Worm (Caenorhabditis elegans): Measurements from ENCODE around the gene nspb-5.
"Not testable (repeated sequence)": the region's sequence is repeated elsewhere in the genome, so short reads cannot be mapped to it uniquely, and the experiment has no call there.

nspb-5 gene

DNA sequence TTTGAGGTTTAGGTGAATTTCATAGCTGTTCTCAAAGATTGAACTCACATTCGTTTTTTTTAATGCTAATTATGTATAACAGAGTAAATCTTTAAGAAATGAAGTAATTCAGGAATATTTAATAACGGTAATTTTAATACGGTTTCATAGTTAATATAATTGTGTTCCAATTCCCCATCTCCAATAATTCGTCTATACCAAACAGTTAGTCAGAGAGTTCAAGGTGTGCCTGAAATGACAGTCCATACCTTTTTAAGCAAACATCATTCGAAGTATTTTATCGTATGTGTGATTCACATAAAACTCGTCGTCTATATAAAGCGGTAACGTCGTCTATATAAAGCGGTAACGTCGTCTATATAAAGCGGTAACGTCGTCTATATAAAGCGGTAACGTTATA, at the start of gene nspb-5:
Gene nspb-5 (plus strand): TSS at position 301 of the 400 bp plus-strand sequence.
- not testable (repeated sequence) for TF ChIP-seq unc-62 (GFP tag; optimal IDR thresholded peaks at IDR 0.05)

DNA sequence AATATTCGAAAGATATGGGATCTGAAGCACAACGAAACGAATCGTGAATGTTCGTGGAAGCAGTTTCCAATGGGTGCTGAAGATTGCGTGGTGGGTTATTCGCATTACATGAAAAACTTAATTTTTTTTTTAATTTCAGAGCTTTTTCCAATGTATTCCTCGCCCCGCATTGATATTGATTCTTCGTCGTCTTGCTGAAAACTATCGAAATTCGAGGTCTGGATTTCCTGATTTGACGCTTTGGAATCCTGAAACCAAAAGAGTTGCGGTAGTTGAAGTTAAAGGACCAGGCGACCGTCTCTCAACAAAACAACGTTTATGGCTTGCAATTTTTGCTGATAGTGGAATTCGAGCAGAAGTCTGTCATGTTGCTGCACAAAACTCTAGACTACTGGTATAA, 46.8 kb upstream of the nspb-5 start:
- TF ChIP-seq unc-62 (GFP tag; optimal IDR thresholded peaks at IDR 0.05), result no peak

DNA sequence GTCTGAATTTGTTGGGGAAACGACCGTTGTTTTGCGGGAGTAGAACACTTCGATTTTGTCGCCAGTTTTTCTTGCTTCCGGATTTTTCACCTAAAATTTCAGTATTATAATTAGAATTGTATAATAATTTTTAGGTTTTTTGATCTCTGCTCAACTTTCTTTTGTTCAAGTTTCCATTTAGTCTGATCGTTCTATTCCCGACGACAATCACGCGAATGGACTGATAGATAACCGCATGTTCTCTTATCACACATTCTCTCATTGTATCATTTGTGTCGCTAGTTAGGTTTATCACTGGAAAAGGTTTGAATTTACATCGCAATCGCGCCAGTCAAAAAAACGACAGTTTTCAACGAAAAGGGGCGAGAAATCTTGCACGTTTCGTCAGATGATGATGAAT, 44.0 kb upstream of the nspb-5 start:
- TF ChIP-seq unc-62 (GFP tag; optimal IDR thresholded peaks at IDR 0.05), result no peak

DNA sequence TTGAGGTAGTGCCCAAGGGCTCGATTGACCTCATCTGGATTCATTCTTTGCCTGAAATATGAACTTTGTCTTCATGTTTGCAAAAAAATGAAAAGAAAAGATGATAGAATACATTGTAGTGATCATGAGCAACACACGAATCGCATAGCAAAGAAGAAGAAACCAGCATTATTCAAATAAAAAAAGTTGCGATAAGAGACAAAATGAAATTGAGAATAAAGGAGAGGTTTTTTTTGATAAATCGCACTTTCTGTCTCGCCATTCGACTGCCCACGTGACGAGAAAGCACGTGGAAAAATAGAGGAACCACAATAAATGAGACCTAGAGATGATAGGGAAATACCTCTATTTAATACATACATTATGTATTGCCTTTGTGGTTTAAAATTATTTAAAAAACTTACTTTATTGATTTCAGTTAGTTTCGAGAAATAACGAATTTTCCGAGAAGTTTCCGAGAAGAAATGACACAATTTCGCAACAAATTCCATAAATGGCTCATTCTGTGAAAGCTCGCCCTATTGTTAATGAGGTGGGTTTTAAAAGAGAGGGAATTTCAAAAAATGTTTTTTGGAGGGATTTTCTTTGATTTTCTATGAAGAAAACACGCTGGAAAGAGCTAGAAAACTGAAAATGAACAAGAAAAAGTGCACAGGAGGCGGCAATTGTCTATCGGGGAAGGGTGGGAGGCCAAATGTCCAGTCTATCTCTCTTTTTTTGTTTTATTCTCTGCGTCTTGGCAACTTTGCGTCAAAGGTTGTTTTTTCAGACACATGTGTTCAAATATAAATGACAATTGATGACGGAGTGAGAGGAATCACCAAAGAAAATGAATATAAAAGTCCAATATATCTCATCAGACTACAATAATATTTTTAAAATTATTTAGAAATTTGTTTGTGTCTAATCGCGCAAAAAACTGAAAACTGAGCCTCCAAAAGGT, 43.2 kb upstream of the nspb-5 start, which contains the start of gene paqr-1:
Gene paqr-1 (minus strand): TSS at position 51 of the 943 bp plus-strand sequence.
- no peak for TF ChIP-seq unc-62 (GFP tag; optimal IDR thresholded peaks at IDR 0.05)

DNA sequence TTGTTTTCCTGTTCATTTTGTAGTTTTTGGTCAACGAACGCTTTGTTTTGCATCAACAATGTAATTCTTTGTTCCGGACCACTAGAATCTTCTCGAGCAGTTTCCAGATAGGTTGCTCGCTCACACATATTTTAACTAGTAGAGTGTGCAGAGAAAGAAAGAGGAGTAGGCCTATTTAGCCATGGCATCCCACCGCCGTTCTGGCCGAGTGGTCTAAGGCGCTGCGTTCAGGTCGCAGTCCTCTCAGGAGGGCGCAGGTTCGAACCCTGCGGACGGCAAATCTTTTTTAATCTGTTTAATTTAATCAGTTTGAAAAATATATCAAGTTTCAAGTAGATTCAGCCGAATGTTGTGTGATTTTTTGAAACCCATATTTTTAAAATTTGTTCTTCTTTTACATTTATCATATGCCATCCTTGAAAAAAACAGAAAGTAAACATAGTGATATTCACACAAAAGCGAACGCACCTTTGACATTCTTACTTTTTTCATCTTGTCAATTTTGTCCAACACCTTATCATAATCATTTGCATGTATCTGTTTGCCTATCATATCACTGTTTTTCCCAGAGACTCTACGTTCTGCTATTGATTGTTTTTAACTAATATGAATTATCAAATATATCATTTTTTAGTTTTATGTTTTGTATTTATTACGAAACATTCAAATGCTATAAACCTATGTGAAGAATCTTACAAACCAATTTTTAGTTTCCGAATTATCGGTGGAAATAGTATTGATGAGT, 42.0 kb upstream of the nspb-5 start, which contains the start of gene try-3:
Gene try-3 (plus strand): TSS at position 532 of the 745 bp plus-strand sequence.
- no peak for TF ChIP-seq unc-62 (GFP tag; optimal IDR thresholded peaks at IDR 0.05)

DNA sequence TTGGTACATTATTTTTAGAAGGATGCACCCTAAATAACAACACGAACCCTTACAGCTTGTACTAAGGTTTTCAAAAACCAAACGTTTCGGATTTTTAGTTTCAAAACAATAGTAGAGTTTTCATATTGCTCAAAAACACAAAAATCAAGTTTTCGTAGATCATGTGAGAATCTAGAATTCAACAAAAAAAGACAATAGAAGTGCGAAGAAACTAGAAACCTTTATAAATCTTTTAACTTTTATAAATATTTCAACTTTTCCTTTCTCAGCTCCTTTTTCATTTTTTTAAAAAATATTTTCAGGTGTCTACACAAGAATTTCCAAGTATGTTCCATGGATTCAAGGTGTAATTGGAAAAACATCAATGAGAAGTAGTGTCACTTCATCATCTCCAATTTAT, 38.4 kb upstream of the nspb-5 start, which contains the start of gene best-9:
Gene best-9 (plus strand): TSS at position 301 of the 400 bp plus-strand sequence.
- TF ChIP-seq unc-62 (GFP tag; optimal IDR thresholded peaks at IDR 0.05), result no peak

DNA sequence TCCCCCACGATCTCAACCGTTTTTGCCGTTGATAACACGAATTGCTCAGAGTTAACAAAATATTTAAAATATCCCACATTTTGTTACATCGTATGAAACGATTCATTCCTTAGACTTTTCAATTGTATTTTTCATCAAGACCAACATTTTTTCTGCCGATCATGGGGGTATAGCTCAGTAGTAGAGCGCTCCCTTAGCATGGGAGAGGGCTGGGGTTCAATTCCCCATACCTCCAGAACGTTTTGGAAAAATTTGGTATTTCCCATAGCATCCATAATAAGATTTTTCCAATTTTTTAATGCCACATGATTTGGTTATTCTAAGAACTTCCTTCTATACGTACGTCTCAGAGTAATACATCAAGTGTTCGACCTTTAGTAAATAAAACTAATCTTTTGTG, 36.8 kb upstream of the nspb-5 start:
- TF ChIP-seq unc-62 (GFP tag; optimal IDR thresholded peaks at IDR 0.05), result no peak

DNA sequence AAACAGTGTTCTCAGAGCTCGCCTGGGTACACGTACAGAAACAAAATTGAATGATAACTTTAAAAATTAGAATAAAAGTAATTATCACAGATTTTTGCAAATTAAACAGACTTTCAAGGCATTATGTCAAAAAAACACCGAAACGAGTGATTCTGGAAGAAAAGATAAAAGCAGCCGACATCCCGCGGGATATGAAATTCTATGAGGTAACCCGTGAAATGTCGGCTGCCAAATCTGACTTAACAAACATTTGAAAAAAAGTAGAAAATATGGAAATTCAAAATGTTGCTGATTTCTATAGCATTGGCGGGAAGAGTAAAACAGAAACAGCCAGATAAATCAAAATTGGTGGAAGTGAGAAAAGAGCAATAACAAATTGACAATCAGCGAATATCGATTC, 33.2 kb upstream of the nspb-5 start:
- no peak for TF ChIP-seq unc-62 (GFP tag; optimal IDR thresholded peaks at IDR 0.05)

DNA sequence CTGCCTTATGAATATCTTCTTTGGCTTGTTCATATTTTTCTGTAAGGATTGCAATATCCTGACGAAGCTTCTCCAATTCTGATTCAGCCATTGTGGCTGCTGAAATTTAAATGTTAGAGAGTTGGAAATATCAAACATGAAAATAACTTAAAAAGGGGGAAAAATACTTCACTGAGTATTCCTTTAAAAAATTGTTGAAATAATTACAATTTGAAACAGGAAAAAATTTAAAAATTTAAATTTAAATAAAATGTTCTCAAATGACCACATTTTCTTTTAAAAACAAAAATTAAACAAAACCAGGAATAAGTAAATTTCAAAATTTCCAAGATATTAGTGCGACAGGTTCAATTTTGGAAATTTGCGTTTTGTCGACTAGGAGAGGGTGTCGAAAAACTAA, 26.6 kb upstream of the nspb-5 start, which contains the start of gene bicd-1:
Gene bicd-1 (minus strand): TSS at position 101 of the 400 bp plus-strand sequence.
- TF ChIP-seq unc-62 (GFP tag; optimal IDR thresholded peaks at IDR 0.05), result no peak

DNA sequence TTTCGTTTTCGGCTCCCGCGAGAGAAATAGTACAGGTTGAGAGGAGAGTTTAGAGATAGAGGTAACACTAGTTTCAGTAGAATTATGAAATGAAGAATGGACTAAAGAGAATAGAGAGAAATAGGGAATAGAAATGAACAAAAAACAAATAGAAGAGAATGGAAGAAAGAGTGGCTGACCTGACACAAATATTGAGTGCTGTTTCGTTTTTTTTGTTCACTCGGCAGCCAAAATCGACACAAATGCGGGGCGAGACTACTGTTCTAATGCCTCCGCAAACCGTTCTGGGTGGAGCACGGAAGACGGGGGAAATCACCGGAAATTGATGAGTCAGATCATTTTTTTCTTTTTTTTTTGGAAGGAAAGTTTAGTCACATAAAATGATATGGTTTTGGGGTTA, 26.2 kb upstream of the nspb-5 start:
- no peak for TF ChIP-seq unc-62 (GFP tag; optimal IDR thresholded peaks at IDR 0.05)

DNA sequence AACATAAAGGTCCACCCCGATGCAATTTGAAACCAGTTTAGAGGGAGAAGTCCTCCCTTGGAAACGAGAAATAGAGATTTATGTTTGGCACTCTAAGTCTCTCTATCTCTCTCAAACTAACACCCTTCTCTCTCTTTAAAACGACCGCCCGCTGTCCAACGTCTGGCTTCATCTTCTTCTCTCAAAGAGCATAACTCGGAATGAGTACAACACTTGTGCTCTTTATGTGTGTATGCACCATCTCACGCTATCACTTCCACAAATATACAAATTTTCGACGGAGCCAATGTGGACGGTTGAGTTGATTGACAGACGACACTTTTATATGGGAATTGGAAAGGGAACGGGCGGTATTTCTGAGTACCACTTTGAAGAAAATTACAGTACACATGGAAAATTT, 24.5 kb upstream of the nspb-5 start:
- TF ChIP-seq unc-62 (GFP tag; optimal IDR thresholded peaks at IDR 0.05), result no peak

DNA sequence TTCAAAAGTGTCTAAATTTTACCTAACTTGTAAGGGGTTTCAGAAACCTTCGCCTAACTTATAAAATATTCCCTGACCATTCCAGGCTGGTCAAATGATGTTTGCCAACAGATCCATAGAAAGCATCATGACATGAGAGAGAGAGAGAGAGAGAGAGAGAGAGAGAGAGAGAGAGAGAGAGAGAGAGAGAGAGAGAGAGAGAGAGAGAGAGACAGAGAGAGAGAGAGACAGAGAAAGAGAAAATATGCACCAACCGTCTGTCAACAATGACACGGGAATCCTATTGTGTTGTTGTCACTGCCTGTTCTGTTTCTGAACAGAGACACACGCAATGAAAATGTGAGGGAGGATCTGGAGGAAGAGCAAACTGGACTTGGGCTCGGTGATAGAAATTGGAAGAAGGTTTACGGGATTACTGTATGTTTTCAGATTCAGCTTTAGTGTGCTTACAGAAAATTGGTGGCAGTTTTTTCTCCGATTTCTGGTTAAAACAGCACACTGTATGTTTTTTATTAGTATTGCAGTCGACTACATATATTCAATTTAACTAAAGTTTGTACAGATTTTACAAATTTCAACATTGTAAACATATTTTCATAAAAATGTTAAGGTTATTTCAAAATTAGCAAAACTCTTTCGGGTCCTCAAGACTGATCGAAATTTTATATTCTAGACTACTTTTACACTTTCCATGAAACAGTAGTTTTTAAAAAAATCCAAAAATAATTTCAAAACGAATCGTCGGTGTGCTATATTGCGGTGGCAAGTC, 22.7 kb upstream of the nspb-5 start:
- no peak for TF ChIP-seq unc-62 (GFP tag; optimal IDR thresholded peaks at IDR 0.05)

DNA sequence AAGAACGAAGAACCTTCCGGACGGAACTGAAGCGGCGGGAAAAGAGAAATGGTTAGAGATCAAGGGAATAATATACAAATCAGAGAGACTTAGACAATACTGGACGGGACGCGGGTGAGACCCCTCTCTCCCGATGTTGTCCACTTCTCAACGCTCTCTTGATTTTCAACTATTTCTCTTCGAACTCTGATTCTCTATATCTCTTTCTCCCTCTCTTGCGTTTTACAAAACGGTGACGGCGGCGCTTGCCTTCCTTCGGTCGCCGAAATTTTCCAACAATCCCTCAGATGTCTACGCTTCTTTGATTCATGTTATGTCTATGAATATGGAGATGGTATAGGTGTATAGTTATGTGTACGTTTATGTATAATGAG, 22.1 kb upstream of the nspb-5 start:
- TF ChIP-seq unc-62 (GFP tag; optimal IDR thresholded peaks at IDR 0.05), result no peak

DNA sequence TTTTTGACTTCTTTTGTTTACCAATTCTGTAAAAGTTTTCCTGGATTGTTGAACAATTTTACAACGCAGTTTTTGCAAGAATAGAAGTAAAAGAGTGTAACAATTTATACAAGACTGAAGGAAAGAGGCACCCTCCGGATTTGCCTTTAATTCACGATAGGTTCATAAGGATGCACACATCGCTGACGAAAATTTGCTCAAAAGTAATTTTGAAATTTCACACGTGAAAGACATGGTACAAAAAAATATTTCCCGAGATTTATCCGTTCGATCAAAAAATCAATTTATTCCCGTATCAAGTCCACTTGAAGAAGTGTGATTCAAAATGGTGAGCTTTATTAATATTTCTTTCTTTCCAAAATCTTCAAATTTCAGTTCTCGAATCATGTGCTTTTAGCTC, 20.9 kb upstream of the nspb-5 start, which contains the start of gene C43G2.3:
Gene C43G2.3 (plus strand): TSS at position 301 of the 400 bp plus-strand sequence.
- TF ChIP-seq unc-62 (GFP tag; optimal IDR thresholded peaks at IDR 0.05), result no peak

DNA sequence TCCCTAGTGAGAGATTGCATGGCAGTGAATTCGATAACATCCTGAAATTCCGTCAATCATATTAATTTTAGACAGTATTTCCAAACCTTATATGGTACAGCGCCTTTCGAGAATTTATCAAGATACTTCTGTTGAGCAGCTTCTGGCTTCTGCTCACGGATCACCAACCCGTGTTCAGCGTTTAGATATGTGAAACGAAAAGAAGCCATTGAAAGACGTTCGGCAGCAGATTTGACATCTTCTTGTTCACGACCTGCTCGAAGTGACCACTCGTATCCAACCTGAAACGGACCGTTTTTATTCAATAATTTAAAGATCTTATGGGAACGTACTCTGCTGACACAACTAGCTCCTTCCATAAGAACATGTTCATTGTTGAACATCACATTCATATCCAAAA, 17.2 kb upstream of the nspb-5 start:
- TF ChIP-seq unc-62 (GFP tag; optimal IDR thresholded peaks at IDR 0.05), result no peak

DNA sequence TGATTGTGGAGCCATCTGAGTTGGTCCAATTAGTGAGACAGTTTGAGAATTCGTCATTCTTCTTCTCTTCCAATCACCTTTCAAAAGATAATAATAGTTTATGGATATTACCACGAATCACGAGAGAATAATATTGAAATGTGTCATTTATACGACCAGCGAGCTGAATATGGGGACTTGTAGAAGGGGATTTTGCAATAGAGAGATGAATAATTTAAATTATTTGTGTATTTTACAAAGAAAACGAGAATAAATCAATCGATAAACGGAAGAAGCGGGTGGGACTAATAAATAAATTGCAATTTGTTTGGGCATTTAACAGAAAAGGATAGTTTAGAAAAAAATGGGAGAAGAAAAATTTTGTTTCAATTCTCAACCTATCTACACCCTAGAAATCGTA, 16.2 kb upstream of the nspb-5 start, which contains the start of gene odr-8:
Gene odr-8 (minus strand): TSS at position 101 of the 400 bp plus-strand sequence.
- no peak for TF ChIP-seq unc-62 (GFP tag; optimal IDR thresholded peaks at IDR 0.05)
